Worm (Caenorhabditis elegans): ENCODE measurements around the gene F20G2.3.

DNA sequence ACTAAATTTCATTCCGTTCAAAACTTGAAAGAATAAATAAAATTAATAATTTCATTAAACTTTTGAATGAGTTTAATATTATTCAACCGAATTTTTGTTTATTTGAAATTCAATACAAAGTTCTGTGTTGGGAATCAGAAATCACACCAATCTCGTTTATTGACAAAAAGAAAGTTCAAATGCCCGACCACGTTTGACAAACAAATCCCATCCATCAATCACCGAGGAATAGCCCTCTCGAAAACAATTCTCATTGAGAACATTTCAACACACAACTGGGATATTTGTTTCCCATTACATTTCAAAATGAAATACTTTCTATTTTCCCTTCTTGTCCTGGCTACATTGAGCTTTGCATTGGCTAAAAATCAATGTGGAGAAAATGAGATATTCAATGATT is 9.6 kb upstream of the F20G2.3 start, which contains the start of gene F53C11.9:
- TF ChIP-seq ceh-48 (tag; optimal IDR thresholded peaks at IDR 0.05), result no peak
- no peak for TF ChIP-seq nfya-1 (tag; optimal IDR thresholded peaks at IDR 0.05)
- TF ChIP-seq ama-1 (optimal IDR thresholded peaks at IDR 0.05), result no peak
- TF ChIP-seq pat-9 (tag; optimal IDR thresholded peaks at IDR 0.05), result no peak
- no peak for TF ChIP-seq pha-4 (tag; optimal IDR thresholded peaks at IDR 0.05)
- TF ChIP-seq dve-1 (tag; optimal IDR thresholded peaks at IDR 0.05), result no peak
- TF ChIP-seq eyg-1 (tag; optimal IDR thresholded peaks at IDR 0.05), result no peak
- no peak for TF ChIP-seq nhr-232 (tag; optimal IDR thresholded peaks at IDR 0.05)
- TF ChIP-seq pag-3 (tag; optimal IDR thresholded peaks at IDR 0.05; ENCODE audit: borderline replicate concordance), result no peak
- TF ChIP-seq C08G9.2 (tag; optimal IDR thresholded peaks at IDR 0.05), result no peak
- TF ChIP-seq fkh-10 (GFP tag; optimal IDR thresholded peaks at IDR 0.05), result no peak
